Worm (Caenorhabditis elegans): ENCODE results near the gene nspd-6.

ce11 chrIV:5173032-5173431, 7.5 kb upstream of the nspd-6 start, which contains the start of gene lam-1:
- no peak for TF ChIP-seq nhr-28 (tag; optimal IDR thresholded peaks at IDR 0.05)
- no peak for TF ChIP-seq elt-1 (tag; optimal IDR thresholded peaks at IDR 0.05; ENCODE audit: borderline replicate concordance, insufficient read depth)
- TF ChIP-seq ces-1 (GFP tag; optimal IDR thresholded peaks at IDR 0.05), result no peak
- TF ChIP-seq ceh-39 (tag; optimal IDR thresholded peaks at IDR 0.05), result no peak

All from whole organism, mixed stage, embryonic.